Fruit fly (Drosophila melanogaster) whole organism, embryonic: ENCODE data around the gene Reg-2.
A peak's percentile ranks its signal among the peaks of the same experiment; 100 is the strongest.

ENCODE experiments used
- Blimp-1 ChIP-seq: fragments of 200-800 bp; sonication (Bioruptor generic); optimal IDR thresholded peaks from 3 replicates; lab custom pipeline; 2018; ENCODE audit warnings: missing biosample characterization, missing genetic modification characterization, mild to moderate bottlenecking, moderate library complexity, missing genetic modification reagents
- CG11247 ChIP-seq: fragments of 200-800 bp; sonication (Bioruptor generic); IDR thresholded peaks from 2 replicates; pipeline ENCODE4 v1.3.6; 2022; ENCODE audit warnings: missing biosample characterization, missing genetic modification characterization
- CG12155 ChIP-seq: fragments of 200-800 bp; sonication (Bioruptor generic); optimal IDR thresholded peaks from 3 replicates; lab custom pipeline; 2016; ENCODE audit warnings: missing biosample characterization, missing genetic modification characterization
- CG13624 ChIP-seq: fragments of 200-800 bp; sonication (Bioruptor generic); optimal IDR thresholded peaks from 2 replicates; lab custom pipeline; 2016; ENCODE audit warnings: missing biosample characterization, missing genetic modification characterization
- CG13894 ChIP-seq: fragments of 200-800 bp; sonication (Bioruptor generic); optimal IDR thresholded peaks from 3 replicates; lab custom pipeline; 2018; ENCODE audit warnings: missing biosample characterization, mild to moderate bottlenecking, missing genetic modification characterization, moderate library complexity
- CG15073 ChIP-seq: fragments of 200-800 bp; sonication (Bioruptor generic); optimal IDR thresholded peaks from 2 replicates; lab custom pipeline; 2016; ENCODE audit warnings: missing biosample characterization, missing genetic modification characterization
- CG15269 ChIP-seq: fragments of 200-800 bp; sonication (Bioruptor generic); optimal IDR thresholded peaks from 2 replicates; lab custom pipeline; 2018; ENCODE audit warnings: missing biosample characterization, mild to moderate bottlenecking, missing genetic modification characterization, moderate library complexity
- CG1529 ChIP-seq: fragments of 200-800 bp; sonication (Bioruptor generic); optimal IDR thresholded peaks from 3 replicates; lab custom pipeline; 2018; ENCODE audit warnings: missing biosample characterization, missing genetic modification characterization
- CG17359 ChIP-seq: fragments of 200-800 bp; sonication (Bioruptor generic); optimal IDR thresholded peaks from 3 replicates; lab custom pipeline; 2018; ENCODE audit warnings: missing biosample characterization, mild to moderate bottlenecking, missing genetic modification characterization, moderate library complexity
- CG1832 ChIP-seq: fragments of 200-800 bp; sonication (Bioruptor generic); optimal IDR thresholded peaks from 2 replicates; lab custom pipeline; 2017; ENCODE audit warnings: missing biosample characterization, mild to moderate bottlenecking, missing genetic modification characterization, inconsistent platforms
- CG2889 ChIP-seq: fragments of 200-800 bp; sonication (Bioruptor generic); IDR thresholded peaks from 3 replicates; pipeline ENCODE4 v1.3.6; 2022; ENCODE audit warnings: missing biosample characterization, missing genetic modification characterization
- CG31365 ChIP-seq: fragments of 200-800 bp; sonication (Bioruptor generic); optimal IDR thresholded peaks from 2 replicates; lab custom pipeline; 2018; ENCODE audit warnings: missing biosample characterization, mild to moderate bottlenecking, missing genetic modification characterization
- CG31388 ChIP-seq: fragments of 200-800 bp; sonication (Bioruptor generic); optimal IDR thresholded peaks from 2 replicates; lab custom pipeline; 2016; ENCODE audit warnings: missing biosample characterization, missing genetic modification characterization
- CG32532 ChIP-seq: fragments of 200-800 bp; sonication (Bioruptor generic); IDR thresholded peaks from 2 replicates; pipeline ENCODE4 v1.3.6; 2022; ENCODE audit warnings: missing biosample characterization, missing genetic modification characterization
- CG3995 ChIP-seq: fragments of 200-800 bp; sonication (Bioruptor generic); optimal IDR thresholded peaks from 3 replicates; lab custom pipeline; 2016; ENCODE audit warnings: missing biosample characterization, missing genetic modification characterization
- CG4617 ChIP-seq: fragments of 200-800 bp; sonication (Bioruptor generic); optimal IDR thresholded peaks from 3 replicates; lab custom pipeline; 2016; ENCODE audit warnings: missing biosample characterization, missing genetic modification characterization, borderline replicate concordance
- CG6654 ChIP-seq: fragments of 200-800 bp; sonication (Bioruptor generic); optimal IDR thresholded peaks from 2 replicates; lab custom pipeline; 2017; ENCODE audit warnings: missing biosample characterization, mild to moderate bottlenecking, missing genetic modification characterization
- CG7839 ChIP-seq: fragments of 200-800 bp; sonication (Bioruptor generic); optimal IDR thresholded peaks from 3 replicates; lab custom pipeline; 2018; ENCODE audit warnings: missing biosample characterization, mild to moderate bottlenecking, missing genetic modification characterization, moderate library complexity
- CG7963 ChIP-seq: fragments of 200-800 bp; sonication (Bioruptor generic); IDR thresholded peaks from 3 replicates; pipeline ENCODE4 v1.3.6; 2022; ENCODE audit warnings: missing biosample characterization, missing genetic modification characterization; ENCODE audit not compliant: partially characterized antibody
- Deaf1 ChIP-seq: fragments of 200-800 bp; optimal IDR thresholded peaks from 3 replicates; lab custom pipeline; 2019; ENCODE audit warnings: missing biosample characterization, mild to moderate bottlenecking, missing genetic modification characterization, moderate library complexity
- Doc2 ChIP-seq: fragments of 200-800 bp; sonication (Bioruptor generic); IDR thresholded peaks from 2 replicates; pipeline ENCODE4 v1.3.6; 2022; ENCODE audit warnings: missing biosample characterization, missing genetic modification characterization
- Dp ChIP-seq: fragments of 200-800 bp; sonication (Bioruptor generic); optimal IDR thresholded peaks from 2 replicates; lab custom pipeline; 2018; ENCODE audit warnings: missing biosample characterization, mild to moderate bottlenecking, missing genetic modification characterization, moderate library complexity
- E2f2 ChIP-seq: fragments of 200-800 bp; sonication (Bioruptor generic); IDR thresholded peaks from 2 replicates; pipeline ENCODE4 v1.3.6; 2022; ENCODE audit warnings: missing biosample characterization, missing genetic modification characterization
- HLH4C ChIP-seq: fragments of 200-800 bp; sonication (Bioruptor generic); IDR thresholded peaks from 3 replicates; pipeline ENCODE4 v1.3.6; 2022; ENCODE audit warnings: missing biosample characterization, missing genetic modification characterization; ENCODE audit not compliant: partially characterized antibody
- Mrtf ChIP-seq: fragments of 200-800 bp; sonication (Bioruptor generic); IDR thresholded peaks from 3 replicates; pipeline ENCODE4 v1.3.6; 2022; ENCODE audit warnings: missing biosample characterization, missing genetic modification characterization
- Stat92E ChIP-seq, 3 experiments: fragments of >200 bp in 2 of 3; fragments of 200-800 bp in 1 of 3; sonication (Bioruptor generic) in 1 of 3; optimal IDR thresholded peaks; 2 replicates each; lab custom pipeline; 2017 to 2019; ENCODE audit warnings: missing biosample characterization in 3 of 3, missing genetic modification characterization in 3 of 3, mild to moderate bottlenecking in 1 of 3, moderate library complexity in 1 of 3
- TFAM ChIP-seq: fragments of 200-800 bp; sonication (Bioruptor generic); optimal IDR thresholded peaks from 2 replicates; lab custom pipeline; 2017; ENCODE audit warnings: missing biosample characterization, missing genetic modification characterization, inconsistent platforms
- Trl ChIP-seq, 3 experiments: fragments of >200 bp in 2 of 3; fragments of 200-800 bp in 1 of 3; sonication (Bioruptor generic) in 1 of 3; optimal IDR thresholded peaks; 2 replicates in 1 of 3; 3 replicates in 2 of 3; lab custom pipeline; 2016 to 2017; ENCODE audit warnings: missing biosample characterization in 1 of 3, missing genetic modification characterization in 1 of 3
- abd-A ChIP-seq: fragments of 200-800 bp; sonication (Bioruptor generic); optimal IDR thresholded peaks from 3 replicates; lab custom pipeline; 2019; ENCODE audit warnings: missing biosample characterization, mild to moderate bottlenecking, missing genetic modification characterization, moderate library complexity
- chm ChIP-seq: fragments of 200-800 bp; sonication (Bioruptor generic); IDR thresholded peaks from 2 replicates; pipeline ENCODE4 v1.3.6; 2022; ENCODE audit warnings: missing biosample characterization, missing genetic modification characterization
- dan ChIP-seq: fragments of 200-800 bp; sonication (Bioruptor generic); IDR thresholded peaks from 2 replicates; pipeline ENCODE4 v1.3.6; 2022; ENCODE audit warnings: missing biosample characterization, missing genetic modification characterization
- dm ChIP-seq: fragments of 200-800 bp; sonication (Bioruptor generic); optimal IDR thresholded peaks from 3 replicates; lab custom pipeline; 2016; ENCODE audit warnings: missing biosample characterization, missing genetic modification characterization
- emc ChIP-seq: fragments of 200-800 bp; sonication (Bioruptor generic); optimal IDR thresholded peaks from 2 replicates; lab custom pipeline; 2016; ENCODE audit warnings: missing biosample characterization, missing genetic modification characterization
- fd3F ChIP-seq: fragments of 200-800 bp; sonication (Bioruptor generic); optimal IDR thresholded peaks from 2 replicates; lab custom pipeline; 2018; ENCODE audit warnings: missing biosample characterization, mild to moderate bottlenecking, missing genetic modification characterization, moderate library complexity
- fu2 ChIP-seq: fragments of 200-800 bp; sonication (Bioruptor generic); optimal IDR thresholded peaks from 2 replicates; lab custom pipeline; 2016; ENCODE audit warnings: missing biosample characterization, missing genetic modification characterization
- grau ChIP-seq: fragments of 200-800 bp; optimal IDR thresholded peaks from 3 replicates; lab custom pipeline; 2019; ENCODE audit warnings: missing biosample characterization, mild to moderate bottlenecking, missing genetic modification characterization, moderate library complexity
- gro ChIP-seq: fragments of 200-800 bp; sonication (Bioruptor generic); optimal IDR thresholded peaks from 2 replicates; lab custom pipeline; 2016; ENCODE audit warnings: missing biosample characterization, missing genetic modification characterization
- hbn ChIP-seq: fragments of 200-800 bp; sonication (Bioruptor generic); IDR thresholded peaks from 2 replicates; pipeline ENCODE4 v1.3.6; 2022; ENCODE audit warnings: missing biosample characterization, missing genetic modification characterization; ENCODE audit not compliant: partially characterized antibody
- hkb ChIP-seq, 2 experiments: fragments of 200-800 bp in 1 of 2; fragments of >200 bp in 1 of 2; sonication (Bioruptor generic) in 1 of 2; IDR thresholded peaks in 1 of 2; optimal IDR thresholded peaks in 1 of 2; 2 replicates each; pipeline versions ENCODE4 v1.3.6 to Lab custom; 2017 to 2022; ENCODE audit warnings: missing biosample characterization in 1 of 2, missing genetic modification characterization in 1 of 2
- jing ChIP-seq: fragments of 200-800 bp; sonication (Bioruptor generic); optimal IDR thresholded peaks from 2 replicates; lab custom pipeline; 2018; ENCODE audit warnings: missing biosample characterization, mild to moderate bottlenecking, missing genetic modification characterization
- jumu ChIP-seq: fragments of 200-800 bp; sonication (Bioruptor generic); optimal IDR thresholded peaks from 3 replicates; lab custom pipeline; 2016; ENCODE audit warnings: missing biosample characterization, missing genetic modification characterization
- kni ChIP-seq: fragments of 200-800 bp; sonication (Bioruptor generic); optimal IDR thresholded peaks from 3 replicates; lab custom pipeline; 2017; ENCODE audit warnings: mild to moderate bottlenecking, missing biosample characterization, missing genetic modification reagents, missing genetic modification characterization
- mld ChIP-seq: fragments of 200-800 bp; sonication (Bioruptor generic); IDR thresholded peaks from 3 replicates; pipeline ENCODE4 v1.3.6; 2022; ENCODE audit warnings: missing biosample characterization, missing genetic modification characterization; ENCODE audit not compliant: partially characterized antibody
- odd ChIP-seq: fragments of 200-800 bp; sonication (Bioruptor generic); optimal IDR thresholded peaks from 2 replicates; lab custom pipeline; 2017; ENCODE audit warnings: missing biosample characterization, mild to moderate bottlenecking, missing genetic modification characterization
- otp ChIP-seq: fragments of 200-800 bp; sonication (Bioruptor generic); IDR thresholded peaks from 3 replicates; pipeline ENCODE4, ENCODE4 v1.3.6; 2022; ENCODE audit warnings: missing biosample characterization, missing genetic modification characterization
- run ChIP-seq: fragments of 200-800 bp; sonication (Bioruptor generic); optimal IDR thresholded peaks from 3 replicates; lab custom pipeline; 2018; ENCODE audit warnings: missing biosample characterization, mild to moderate bottlenecking, missing genetic modification characterization
- slp2 ChIP-seq: fragments of 200-800 bp; sonication (Bioruptor generic); optimal IDR thresholded peaks from 2 replicates; lab custom pipeline; 2016; ENCODE audit warnings: missing biosample characterization, missing genetic modification characterization
- ssp ChIP-seq: fragments of 200-800 bp; sonication (Bioruptor generic); IDR thresholded peaks from 2 replicates; pipeline ENCODE4 v1.3.6; 2022; ENCODE audit warnings: missing biosample characterization, missing genetic modification characterization
- tap ChIP-seq: fragments of 200-800 bp; optimal IDR thresholded peaks from 3 replicates; lab custom pipeline; 2019; ENCODE audit warnings: missing biosample characterization, mild to moderate bottlenecking, missing genetic modification characterization, moderate library complexity

The Reg-2 gene

dm6 chr3L:645426-646036 is 39.2 kb upstream of the Reg-2 start (continued):
- TF ChIP-seq CG7839 (tag; lab: Kevin White, UChicago) (no peak), CG4617 (GFP tag; lab: Kevin White, UChicago) (no peak), CG1529 (GFP tag; lab: Kevin White, UChicago) (no peak), dm (no peak), HLH4C (no peak), run (tag; lab: Kevin White, UChicago) (no peak), tap (tag; lab: Kevin White, UChicago) (no peak), kni (GFP tag; lab: Kevin White, UChicago) (peak; percentile 27), Doc2 (no peak), abd-A (tag; lab: Kevin White, UChicago) (no peak), CG32532 (0 out of 2 replicates have a peak, but pooled peaks have one; percentile 10), Deaf1 (peak; percentile 37), CG17359 (tag; lab: Kevin White, UChicago) (no peak), Trl (optimal IDR thresholded peaks at IDR 0.05; lab: Kevin White, UChicago) (no peak), Trl (GFP tag; optimal IDR thresholded peaks at IDR 0.05; lab: Kevin White, UChicago) (no peak), Dp (GFP tag; lab: Kevin White, UChicago) (no peak), CG7963 (no peak), CG1832 (no peak), hbn (GFP tag; lab: Robert Waterston, UW) (no peak), Stat92E (GFP tag; optimal IDR thresholded peaks at IDR 0.05; lab: Kevin White, UChicago) (no peak), mld (no peak), otp (GFP tag; lab: Robert Waterston, UW) (0 out of 3 replicates have a peak, but pooled peaks have one; percentile 37), CG13624 (GFP tag; lab: Kevin White, UChicago) (no peak), CG13894 (tag; lab: Kevin White, UChicago) (peak; percentile 97), fd3F (no peak), gro (no peak), CG3995 (GFP tag; lab: Kevin White, UChicago) (no peak), CG31388 (no peak), CG31365 (tag; lab: Kevin White, UChicago) (no peak), grau (no peak), slp2 (GFP tag; lab: Kevin White, UChicago) (no peak), dan (GFP tag; lab: Robert Waterston, UW) (no peak), CG15269 (no peak), ssp (GFP tag; lab: Robert Waterston, UW) (no peak), CG11247 (GFP tag; lab: Robert Waterston, UW) (no peak), hkb (optimal IDR thresholded peaks at IDR 0.05; lab: Kevin White, UChicago) (no peak), hkb (GFP tag; IDR thresholded peaks at IDR 0.05; lab: Robert Waterston, UW) (0 out of 2 replicates have a peak, but pooled peaks have one; percentile 11), jing (GFP tag; lab: Kevin White, UChicago) (no peak), odd (no peak), CG12155 (GFP tag; lab: Kevin White, UChicago) (no peak), CG2889 (GFP tag; lab: Robert Waterston, UW) (no peak), jumu (GFP tag; lab: Kevin White, UChicago) (no peak), CG6654 (GFP tag; lab: Kevin White, UChicago) (no peak), chm (GFP tag; lab: Robert Waterston, UW) (peak; percentile 10; the same call in 1 of the 2 replicates), E2f2 (GFP tag; lab: Robert Waterston, UW) (no peak), emc (GFP tag; lab: Kevin White, UChicago) (no peak), Blimp-1 (GFP tag; lab: Kevin White, UChicago) (no peak), TFAM (GFP tag; lab: Kevin White, UChicago) (no peak), Mrtf (GFP tag; lab: Robert Waterston, UW) (no peak), CG15073 (GFP tag; lab: Kevin White, UChicago) (no peak), fu2 (no peak)
